Worm (Caenorhabditis elegans): ENCODE data around the gene F35H8.4.

ce11 chrII:9521570-9521969, 38.3 kb downstream of the F35H8.4 start, which contains the start of gene sra-1:
- TF ChIP-seq mcd-1 (GFP tag; IDR thresholded peaks at IDR 0.05) (no peak), attf-5 (GFP tag; optimal IDR thresholded peaks at IDR 0.05) (no peak), ama-1 (optimal IDR thresholded peaks at IDR 0.05) (no peak), ama-1 (GFP tag; optimal IDR thresholded peaks at IDR 0.05) (no peak), lir-1 (GFP tag; conservative IDR thresholded peaks at IDR 0.05) (no peak), attf-3 (GFP tag; conservative IDR thresholded peaks at IDR 0.05) (no peak), hmg-1.2 (GFP tag; IDR thresholded peaks at IDR 0.05) (no peak), fkh-3 (tag; optimal IDR thresholded peaks at IDR 0.05) (no peak), nfya-1 (tag; optimal IDR thresholded peaks at IDR 0.05; ENCODE audit: borderline replicate concordance, insufficient read depth) (no peak), cebp-2 (GFP tag; IDR thresholded peaks at IDR 0.05) (no peak), snpc-4 (GFP tag; optimal IDR thresholded peaks at IDR 0.05) (no peak), snpc-4 (tag; optimal IDR thresholded peaks at IDR 0.05) (no peak), B0261.1 (tag; optimal IDR thresholded peaks at IDR 0.05) (no peak), Y56A3A.18 (GFP tag; IDR thresholded peaks at IDR 0.05) (no peak), mxl-1 (tag; optimal IDR thresholded peaks at IDR 0.05) (no peak), unc-130 (GFP tag; optimal IDR thresholded peaks at IDR 0.05) (no peak)
